Fruit fly (Drosophila melanogaster): ENCODE results near the gene CG15530.

Gene CG15530

DNA sequence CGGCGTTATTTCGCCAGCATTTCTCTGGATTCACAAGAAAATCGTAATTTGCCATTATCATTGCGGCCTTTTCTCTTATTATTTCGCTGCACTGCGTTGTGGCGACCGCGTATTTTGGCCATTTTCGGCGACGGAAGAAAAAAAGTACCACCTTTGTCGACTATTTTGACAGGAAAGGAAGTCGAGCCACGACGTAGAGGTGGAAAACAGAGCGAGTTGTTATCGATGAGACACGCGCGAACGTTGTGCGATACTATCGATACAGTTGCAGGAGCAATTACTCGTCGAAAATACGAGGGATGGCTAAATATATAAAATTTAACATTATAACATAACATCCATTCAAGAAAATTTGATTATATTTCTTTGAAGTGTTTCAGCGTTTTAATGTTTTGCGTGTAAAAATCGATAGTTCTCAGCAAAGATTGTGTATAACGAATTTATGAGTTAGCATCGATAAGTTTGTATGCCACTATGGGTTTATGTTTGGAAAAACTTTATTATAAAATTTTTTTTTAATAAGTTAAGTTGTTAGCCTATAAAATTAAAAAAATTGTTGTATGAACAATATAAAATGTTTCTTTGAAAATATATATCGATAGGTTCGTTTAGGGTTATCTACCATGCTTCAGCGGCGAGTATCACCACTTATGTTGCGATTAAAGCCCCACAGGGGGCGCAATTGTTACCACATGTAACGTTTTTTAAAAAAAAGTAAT lies 31.2 kb downstream of the CG15530 start, which contains the start of gene RpS7:
Gene RpS7, minus strand, starts transcription at position 255 of the 719 bp plus-strand sequence.
- TF ChIP-seq CG34367 (tag; optimal IDR thresholded peaks at IDR 0.05) (peak; percentile 65), Ets98B (GFP tag; IDR thresholded peaks at IDR 0.05) (peak; percentile 60), CG32121 (GFP tag; IDR thresholded peaks at IDR 0.05) (peak; percentile 62), fd96Ca (GFP tag; IDR thresholded peaks at IDR 0.05) (no peak), CG15710 (tag; optimal IDR thresholded peaks at IDR 0.05) (peak; percentile 45), CG8301 (tag; optimal IDR thresholded peaks at IDR 0.05) (peak; percentile 32), CG17806 (tag; optimal IDR thresholded peaks at IDR 0.05) (no peak), rn (GFP tag; IDR thresholded peaks at IDR 0.05) (0 out of 2 replicates have a peak, but pooled peaks have one; percentile 23), CG4496 (GFP tag; IDR thresholded peaks at IDR 0.05) (peak; percentile 85), CG12605 (GFP tag; IDR thresholded peaks at IDR 0.05) (peak; percentile 59; the same call in 1 of the 2 replicates), CG10348 (GFP tag; IDR thresholded peaks at IDR 0.05) (no peak), gl (tag; optimal IDR thresholded peaks at IDR 0.05) (peak; percentile 73), Pif1A (GFP tag; optimal IDR thresholded peaks at IDR 0.05) (peak; percentile 58), CG9948 (tag; optimal IDR thresholded peaks at IDR 0.05) (peak; percentile 18), Pif1B (GFP tag; optimal IDR thresholded peaks at IDR 0.05) (peak; percentile 62), CG13204 (GFP tag; optimal IDR thresholded peaks at IDR 0.05) (peak; percentile 55), Snoo (tag; optimal IDR thresholded peaks at IDR 0.05) (peak; percentile 80), EcR (GFP tag; optimal IDR thresholded peaks at IDR 0.05) (no peak), CG14655 (GFP tag; optimal IDR thresholded peaks at IDR 0.05) (peak; percentile 25), CG8159 (tag; optimal IDR thresholded peaks at IDR 0.05) (peak; percentile 44), D1 (tag; optimal IDR thresholded peaks at IDR 0.05) (no peak)

DNA sequence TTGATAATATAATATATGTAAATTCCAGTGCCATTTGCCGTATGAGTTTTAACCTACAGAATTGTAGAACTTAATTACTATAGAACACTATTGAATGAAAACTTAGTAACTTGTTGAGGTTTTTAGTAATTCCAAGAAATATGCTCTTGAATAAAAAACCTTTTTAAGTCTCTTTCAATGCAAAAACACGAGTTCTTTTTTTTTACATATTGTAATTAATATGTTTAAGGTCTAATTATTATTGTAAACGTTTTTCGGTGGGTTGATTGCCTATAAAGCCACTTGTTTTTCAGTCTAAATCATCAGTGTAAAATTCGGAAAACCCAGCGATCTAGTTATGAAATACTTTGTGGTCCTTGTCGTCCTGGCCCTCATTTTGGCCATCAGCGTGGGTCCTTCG lies 32.0 kb downstream of the CG15530 start, which contains the start of gene Anp:
Gene Anp, plus strand, starts transcription at position 301 of the 400 bp plus-strand sequence.
- TF ChIP-seq CG15710 (tag; optimal IDR thresholded peaks at IDR 0.05): no peak
- no peak for TF ChIP-seq CG9948 (tag; optimal IDR thresholded peaks at IDR 0.05)
- no peak for TF ChIP-seq CG10348 (GFP tag; IDR thresholded peaks at IDR 0.05)
- no peak for TF ChIP-seq CG17806 (tag; optimal IDR thresholded peaks at IDR 0.05)
- no peak for TF ChIP-seq CG8301 (tag; optimal IDR thresholded peaks at IDR 0.05)
- TF ChIP-seq CG34367 (tag; optimal IDR thresholded peaks at IDR 0.05): no peak
- no peak for TF ChIP-seq CG8159 (tag; optimal IDR thresholded peaks at IDR 0.05)
- TF ChIP-seq Pif1B (GFP tag; optimal IDR thresholded peaks at IDR 0.05): no peak
- TF ChIP-seq CG14655 (GFP tag; optimal IDR thresholded peaks at IDR 0.05): no peak
- no peak for TF ChIP-seq CG4496 (GFP tag; IDR thresholded peaks at IDR 0.05)
- no peak for TF ChIP-seq D1 (tag; optimal IDR thresholded peaks at IDR 0.05)
- no peak for TF ChIP-seq CG12605 (GFP tag; IDR thresholded peaks at IDR 0.05)
- no peak for TF ChIP-seq gl (tag; optimal IDR thresholded peaks at IDR 0.05)
- no peak for TF ChIP-seq fd96Ca (GFP tag; IDR thresholded peaks at IDR 0.05)
- TF ChIP-seq rn (GFP tag; IDR thresholded peaks at IDR 0.05): no peak
- TF ChIP-seq Pif1A (GFP tag; optimal IDR thresholded peaks at IDR 0.05): no peak

dm6 chr3R:30210560-30210959 lies 32.9 kb downstream of the CG15530 start, which contains the start of gene CecA1:
Gene CecA1 (plus strand): TSS chr3R:30210874.
- no peak for TF ChIP-seq rn (GFP tag; IDR thresholded peaks at IDR 0.05)
- no peak for TF ChIP-seq CG10348 (GFP tag; IDR thresholded peaks at IDR 0.05)
- no peak for TF ChIP-seq Snoo (tag; optimal IDR thresholded peaks at IDR 0.05)

DNA sequence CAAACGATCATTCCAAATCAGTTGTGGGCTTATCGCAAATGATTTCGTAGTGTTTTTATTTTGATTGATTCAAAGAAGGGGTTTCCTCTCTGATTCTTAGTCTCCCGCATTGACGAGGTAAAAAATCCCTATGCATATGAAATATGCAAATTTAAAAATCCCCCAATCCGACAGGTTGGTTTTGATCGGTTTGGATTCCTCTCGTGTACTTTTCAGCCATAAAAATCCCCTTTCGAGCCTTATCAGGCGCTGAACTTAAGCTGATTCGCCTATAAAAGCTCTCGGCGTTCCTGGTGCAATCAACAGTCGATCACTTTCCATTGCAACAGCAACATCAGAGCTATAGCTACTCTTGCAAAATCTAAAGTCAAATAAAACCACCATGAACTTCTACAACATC lies 34.2 kb downstream of the CG15530 start, which contains the start of gene CecA2:
Gene CecA2, plus strand, starts transcription at position 301 of the 400 bp plus-strand sequence.
- TF ChIP-seq CG32121 (GFP tag; IDR thresholded peaks at IDR 0.05) (no peak), fd96Ca (GFP tag; IDR thresholded peaks at IDR 0.05) (no peak), rn (GFP tag; IDR thresholded peaks at IDR 0.05) (no peak), Pif1A (GFP tag; optimal IDR thresholded peaks at IDR 0.05) (no peak), CG10348 (GFP tag; IDR thresholded peaks at IDR 0.05) (no peak), EcR (GFP tag; optimal IDR thresholded peaks at IDR 0.05) (no peak), CG13204 (GFP tag; optimal IDR thresholded peaks at IDR 0.05) (no peak), CG12605 (GFP tag; IDR thresholded peaks at IDR 0.05) (no peak), CG8159 (tag; optimal IDR thresholded peaks at IDR 0.05) (no peak), gl (tag; optimal IDR thresholded peaks at IDR 0.05) (no peak), CG8301 (tag; optimal IDR thresholded peaks at IDR 0.05) (no peak), Ets98B (GFP tag; IDR thresholded peaks at IDR 0.05) (no peak), CG15710 (tag; optimal IDR thresholded peaks at IDR 0.05) (no peak), CG17806 (tag; optimal IDR thresholded peaks at IDR 0.05) (no peak), CG9948 (tag; optimal IDR thresholded peaks at IDR 0.05) (no peak), Pif1B (GFP tag; optimal IDR thresholded peaks at IDR 0.05) (no peak), CG14655 (GFP tag; optimal IDR thresholded peaks at IDR 0.05) (no peak), CG34367 (tag; optimal IDR thresholded peaks at IDR 0.05) (no peak)

DNA sequence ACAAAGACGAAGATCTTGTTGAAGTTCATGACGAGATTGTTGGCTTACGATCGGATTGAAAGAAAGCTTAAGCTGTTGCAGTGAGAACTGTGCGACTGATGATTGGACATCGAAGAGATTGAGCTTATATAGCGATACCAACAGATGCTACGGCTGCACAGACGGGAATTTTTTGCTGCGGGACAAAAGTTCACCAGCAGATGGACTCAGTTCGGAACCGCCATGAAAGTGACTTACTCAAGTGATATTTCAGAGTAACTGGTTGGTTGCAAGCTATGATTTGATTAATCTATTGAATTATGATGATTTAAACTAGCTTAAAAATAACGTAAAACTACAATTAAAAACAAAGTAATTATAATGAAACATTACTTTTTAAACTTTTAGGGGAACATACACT lies 36.0 kb downstream of the CG15530 start, which contains the start of gene CecB:
Gene CecB, minus strand, starts transcription at position 101 of the 400 bp plus-strand sequence.
- TF ChIP-seq fd96Ca (GFP tag; IDR thresholded peaks at IDR 0.05) (no peak), CG8159 (tag; optimal IDR thresholded peaks at IDR 0.05) (no peak), D1 (tag; optimal IDR thresholded peaks at IDR 0.05) (no peak), CG4496 (GFP tag; IDR thresholded peaks at IDR 0.05) (no peak), CG9948 (tag; optimal IDR thresholded peaks at IDR 0.05) (no peak), Ets98B (GFP tag; IDR thresholded peaks at IDR 0.05) (no peak), Pif1B (GFP tag; optimal IDR thresholded peaks at IDR 0.05) (no peak), CG34367 (tag; optimal IDR thresholded peaks at IDR 0.05) (no peak), CG13204 (GFP tag; optimal IDR thresholded peaks at IDR 0.05) (no peak), CG8301 (tag; optimal IDR thresholded peaks at IDR 0.05) (no peak), gl (tag; optimal IDR thresholded peaks at IDR 0.05) (no peak)

All from whole organism, pupa.